Worm (Caenorhabditis elegans): ENCODE measurements around the gene Y73B6BL.23.

DNA sequence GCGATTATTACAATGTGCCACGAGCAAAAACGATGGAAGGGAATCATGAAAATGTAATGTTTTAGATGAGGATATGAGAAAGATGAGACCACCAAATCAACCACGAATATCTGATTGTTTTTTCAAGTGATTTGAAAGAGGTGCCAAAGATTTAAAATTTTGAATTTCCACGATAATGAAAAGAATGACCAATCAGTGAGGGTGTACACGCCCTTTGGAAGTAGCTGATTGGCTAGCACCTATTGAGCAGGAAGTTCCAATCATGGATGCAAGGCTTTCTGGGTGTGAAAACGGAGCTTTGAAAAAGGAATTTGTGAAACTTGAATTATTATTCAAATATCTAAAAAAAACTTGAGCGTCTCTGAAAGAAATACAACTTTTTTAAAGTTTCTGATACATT, 27.3 kb downstream of the Y73B6BL.23 start:
- no peak for TF ChIP-seq hmg-4 (GFP tag; optimal IDR thresholded peaks at IDR 0.05)
- TF ChIP-seq ama-1 (optimal IDR thresholded peaks at IDR 0.05): no peak
- no peak for TF ChIP-seq ceh-13 (GFP tag; optimal IDR thresholded peaks at IDR 0.05)
- TF ChIP-seq tbx-11 (GFP tag; IDR thresholded peaks at IDR 0.05): no peak
- no peak for TF ChIP-seq hnd-1 (tag; optimal IDR thresholded peaks at IDR 0.05)
- TF ChIP-seq B0310.2 (tag; optimal IDR thresholded peaks at IDR 0.05): no peak
- no peak for TF ChIP-seq aly-1 (tag; optimal IDR thresholded peaks at IDR 0.05)
- no peak for TF ChIP-seq F13C5.2 (tag; optimal IDR thresholded peaks at IDR 0.05)
- TF ChIP-seq tbx-37 (GFP tag; conservative IDR thresholded peaks at IDR 0.05): no peak
- no peak for TF ChIP-seq pes-1 (GFP tag; IDR thresholded peaks at IDR 0.05)
- no peak for TF ChIP-seq tra-4 (tag; optimal IDR thresholded peaks at IDR 0.05)
- TF ChIP-seq ets-7 (tag; optimal IDR thresholded peaks at IDR 0.05): no peak
